Worm (Caenorhabditis elegans): Measurements from ENCODE around the gene haao-1.

The haao-1 gene

DNA sequence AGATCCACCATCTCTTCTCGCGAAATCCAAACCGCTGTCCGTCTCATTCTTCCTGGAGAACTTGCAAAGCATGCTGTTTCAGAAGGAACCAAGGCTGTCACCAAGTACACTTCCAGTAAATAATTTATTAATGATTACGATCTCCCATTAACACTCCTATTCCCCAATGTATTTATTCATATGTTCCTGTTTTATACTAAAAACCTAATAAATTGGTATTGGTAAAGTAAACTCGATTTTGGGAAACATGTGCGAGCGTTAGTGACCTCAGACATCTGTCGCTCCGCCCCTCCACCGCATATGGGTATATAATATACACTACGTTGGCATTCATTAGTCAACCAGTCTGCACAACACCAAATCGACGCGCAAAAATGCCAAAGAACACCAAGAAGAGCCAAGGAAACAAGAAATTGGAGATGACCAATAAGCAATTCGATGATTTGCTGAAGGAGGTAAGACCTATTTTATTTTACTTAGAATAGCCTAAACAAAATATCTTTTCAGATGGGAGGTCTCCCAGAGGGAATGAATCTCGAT lies 41.4 kb downstream of the haao-1 start, which contains the start of gene C50F4.6:
Gene C50F4.6 (plus strand): TSS at position 51 of the 540 bp plus-strand sequence.
- TF ChIP-seq tbx-2 (tag; optimal IDR thresholded peaks at IDR 0.05) (no peak), ama-1 (optimal IDR thresholded peaks at IDR 0.05) (peak; percentile 48)

DNA sequence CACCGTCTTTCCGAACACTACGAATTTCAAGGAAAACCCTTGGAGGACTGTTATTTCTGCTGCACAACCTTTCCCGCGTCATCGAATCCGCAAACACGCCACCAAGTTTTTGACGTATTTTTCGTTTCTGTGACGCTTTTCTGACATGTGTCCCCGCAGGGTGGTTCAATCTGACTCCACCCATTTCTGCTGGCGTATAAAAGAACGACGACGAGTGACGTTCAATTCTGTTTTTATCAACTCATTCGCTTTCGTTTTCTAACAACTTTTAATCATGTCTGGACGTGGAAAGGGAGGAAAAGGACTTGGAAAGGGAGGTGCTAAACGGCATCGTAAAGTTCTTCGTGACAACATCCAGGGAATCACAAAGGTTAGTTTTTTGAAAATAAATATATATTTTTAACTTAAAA lies 42.2 kb downstream of the haao-1 start, which contains the start of gene his-37:
Gene his-37 (plus strand): TSS at position 246 of the 410 bp plus-strand sequence.
- TF ChIP-seq hmg-11 (tag; optimal IDR thresholded peaks at IDR 0.05): peak; percentile 91
- TF ChIP-seq egl-27 (tag; optimal IDR thresholded peaks at IDR 0.05): peak; percentile 90
- peak; percentile 95 for TF ChIP-seq lin-15B (tag; optimal IDR thresholded peaks at IDR 0.05)
- TF ChIP-seq nfya-1 (tag; optimal IDR thresholded peaks at IDR 0.05; ENCODE audit: insufficient read depth): peak; percentile 98
- TF ChIP-seq nhr-237 (tag; optimal IDR thresholded peaks at IDR 0.05): no peak
- TF ChIP-seq fkh-10 (GFP tag; optimal IDR thresholded peaks at IDR 0.05): peak; percentile 99
- TF ChIP-seq lsy-12 (tag; optimal IDR thresholded peaks at IDR 0.05): peak; percentile 99
- TF ChIP-seq ceh-28 (tag; optimal IDR thresholded peaks at IDR 0.05): peak; percentile 92
- TF ChIP-seq fos-1 (tag; optimal IDR thresholded peaks at IDR 0.05): peak; percentile 95
- TF ChIP-seq nhr-43 (tag; optimal IDR thresholded peaks at IDR 0.05; ENCODE audit: poor library complexity, severe bottlenecking): peak; percentile 98
- TF ChIP-seq ama-1 (optimal IDR thresholded peaks at IDR 0.05): peak; percentile 88
- TF ChIP-seq sea-2 (GFP tag; optimal IDR thresholded peaks at IDR 0.05): peak; percentile 94
- peak; percentile 98 for TF ChIP-seq jun-1 (tag; optimal IDR thresholded peaks at IDR 0.05)
- TF ChIP-seq mml-1 (tag; optimal IDR thresholded peaks at IDR 0.05): no peak
- peak; percentile 96 for TF ChIP-seq snpc-4 (tag; optimal IDR thresholded peaks at IDR 0.05)
- peak; percentile 97 for TF ChIP-seq tbx-2 (tag; optimal IDR thresholded peaks at IDR 0.05)
- TF ChIP-seq unc-39 (tag; optimal IDR thresholded peaks at IDR 0.05): no peak
- TF ChIP-seq daf-12 (tag; optimal IDR thresholded peaks at IDR 0.05): no peak
- peak; percentile 64 for TF ChIP-seq aly-2 (tag; optimal IDR thresholded peaks at IDR 0.05)
- TF ChIP-seq unc-62 (GFP tag; optimal IDR thresholded peaks at IDR 0.05): peak; percentile 97
- TF ChIP-seq nhr-11 (tag; optimal IDR thresholded peaks at IDR 0.05): peak; percentile 99
- peak; percentile 100 for TF ChIP-seq nhr-25 (tag; optimal IDR thresholded peaks at IDR 0.05)
- peak; percentile 89 for TF ChIP-seq skn-1 (tag; optimal IDR thresholded peaks at IDR 0.05)
- TF ChIP-seq mdl-1 (tag; optimal IDR thresholded peaks at IDR 0.05): peak; percentile 52
- peak; percentile 94 for TF ChIP-seq elt-2 (tag; optimal IDR thresholded peaks at IDR 0.05)
- TF ChIP-seq elt-1 (tag; optimal IDR thresholded peaks at IDR 0.05): peak; percentile 88
- peak; percentile 71 for TF ChIP-seq nhr-28 (tag; optimal IDR thresholded peaks at IDR 0.05)
- TF ChIP-seq nhr-23 (tag; optimal IDR thresholded peaks at IDR 0.05): peak; percentile 100
- peak; percentile 97 for TF ChIP-seq lin-39 (tag; optimal IDR thresholded peaks at IDR 0.05)
- TF ChIP-seq ztf-4 (tag; optimal IDR thresholded peaks at IDR 0.05): peak; percentile 91
- no peak for TF ChIP-seq nhr-12 (tag; optimal IDR thresholded peaks at IDR 0.05)
- TF ChIP-seq nhr-67 (tag; optimal IDR thresholded peaks at IDR 0.05): no peak
- peak; percentile 76 to 98 (median 96) for TF ChIP-seq elt-3 (tag; optimal IDR thresholded peaks at IDR 0.05)
- peak; percentile 73 for TF ChIP-seq fkh-2 (tag; optimal IDR thresholded peaks at IDR 0.05)
- peak; percentile 89 for TF ChIP-seq R02D3.7 (tag; optimal IDR thresholded peaks at IDR 0.05)
- peak; percentile 92 for TF ChIP-seq nhr-77 (tag; optimal IDR thresholded peaks at IDR 0.05)
- TF ChIP-seq pha-4 (tag; optimal IDR thresholded peaks at IDR 0.05): peak; percentile 98
- peak; percentile 40 for TF ChIP-seq ztf-11 (tag; optimal IDR thresholded peaks at IDR 0.05)
- peak; percentile 92 for TF ChIP-seq ceh-82 (tag; optimal IDR thresholded peaks at IDR 0.05)
- TF ChIP-seq ZK546.5 (tag; optimal IDR thresholded peaks at IDR 0.05): peak; percentile 44
- peak; percentile 84 to 86 for TF ChIP-seq eor-1 (tag; optimal IDR thresholded peaks at IDR 0.05)
- TF ChIP-seq egl-5 (tag; optimal IDR thresholded peaks at IDR 0.05): peak; percentile 87
- peak; percentile 92 for TF ChIP-seq nhr-76 (tag; optimal IDR thresholded peaks at IDR 0.05)
- peak; percentile 90 for TF ChIP-seq pqm-1 (tag; optimal IDR thresholded peaks at IDR 0.05)
- peak; percentile 86 for TF ChIP-seq zag-1 (tag; optimal IDR thresholded peaks at IDR 0.05)
- no peak for TF ChIP-seq ceh-9 (tag; optimal IDR thresholded peaks at IDR 0.05)
- TF ChIP-seq ceh-16 (tag; optimal IDR thresholded peaks at IDR 0.05): peak; percentile 72
